Fruit fly (Drosophila melanogaster) whole organism, embryonic: ENCODE results near the gene ec.
"Not testable (repeated sequence)": the region's sequence is repeated elsewhere in the genome, so short reads cannot be mapped to it uniquely, and the experiment has no call there.

Experiments used
- BEAF-32 ChIP-seq: fragments of 200-800 bp; sonication (Bioruptor generic); optimal IDR thresholded peaks from 3 replicates; lab custom pipeline; 2017; ENCODE audit warnings: missing biosample characterization, missing genetic modification characterization, mild to moderate bottlenecking, moderate library complexity, missing genetic modification reagents
- Bgb ChIP-seq: fragments of 200-800 bp; sonication (Bioruptor generic); IDR thresholded peaks from 2 replicates; pipeline ENCODE4 v1.3.6; 2022; ENCODE audit warnings: missing biosample characterization, missing genetic modification characterization; ENCODE audit not compliant: partially characterized antibody
- CG10267 ChIP-seq: fragments of 200-800 bp; sonication (Bioruptor generic); optimal IDR thresholded peaks from 2 replicates; lab custom pipeline; 2018; ENCODE audit warnings: missing biosample characterization, mild to moderate bottlenecking, missing genetic modification characterization, moderate library complexity
- CG1233 ChIP-seq: fragments of 200-800 bp; sonication (Bioruptor generic); optimal IDR thresholded peaks from 4 replicates; lab custom pipeline; 2018; ENCODE audit warnings: missing biosample characterization, mild to moderate bottlenecking, missing genetic modification characterization
- CG13287 ChIP-seq: fragments of 200-800 bp; sonication (Bioruptor generic); IDR thresholded peaks from 2 replicates; pipeline ENCODE4 v1.3.6; 2022; ENCODE audit warnings: missing biosample characterization, missing genetic modification characterization; ENCODE audit not compliant: partially characterized antibody
- CG14860 ChIP-seq: fragments of 200-800 bp; sonication (Bioruptor generic); IDR thresholded peaks from 3 replicates; pipeline ENCODE4 v1.3.6; 2022; ENCODE audit warnings: missing biosample characterization, missing genetic modification characterization; ENCODE audit not compliant: partially characterized antibody
- CG1602 ChIP-seq: fragments of 200-800 bp; sonication (Bioruptor generic); optimal IDR thresholded peaks from 3 replicates; lab custom pipeline; 2016; ENCODE audit warnings: missing biosample characterization, missing genetic modification characterization
- CG16813 ChIP-seq: fragments of 200-800 bp; sonication (Bioruptor generic); IDR thresholded peaks from 3 replicates; pipeline ENCODE4 v1.3.6; 2022; ENCODE audit warnings: missing biosample characterization, missing genetic modification characterization; ENCODE audit not compliant: partially characterized antibody
- CG2129 ChIP-seq: fragments of 200-800 bp; sonication (Bioruptor generic); IDR thresholded peaks from 2 replicates; pipeline ENCODE4 v1.3.6; 2022; ENCODE audit warnings: missing biosample characterization, missing genetic modification characterization; ENCODE audit not compliant: partially characterized antibody
- CG6791 ChIP-seq: fragments of 200-800 bp; sonication (Bioruptor generic); IDR thresholded peaks from 3 replicates; pipeline ENCODE4 v1.3.6; 2022; ENCODE audit warnings: missing biosample characterization, missing genetic modification characterization; ENCODE audit not compliant: partially characterized antibody
- CG7963 ChIP-seq: fragments of 200-800 bp; sonication (Bioruptor generic); IDR thresholded peaks from 3 replicates; pipeline ENCODE4 v1.3.6; 2022; ENCODE audit warnings: missing biosample characterization, missing genetic modification characterization; ENCODE audit not compliant: partially characterized antibody
- Dll ChIP-seq: fragments of 200-800 bp; sonication (Bioruptor generic); IDR thresholded peaks from 4 replicates; pipeline ENCODE4 v1.3.6; 2022; ENCODE audit warnings: missing biosample characterization, missing genetic modification characterization; ENCODE audit not compliant: partially characterized antibody
- Doc3 ChIP-seq: fragments of 200-800 bp; sonication (Bioruptor generic); IDR thresholded peaks from 3 replicates; pipeline ENCODE4 v1.3.6; 2022; ENCODE audit warnings: missing biosample characterization, missing genetic modification characterization; ENCODE audit not compliant: partially characterized antibody
- Dp ChIP-seq: fragments of 200-800 bp; sonication (Bioruptor generic); optimal IDR thresholded peaks from 2 replicates; lab custom pipeline; 2018; ENCODE audit warnings: missing biosample characterization, mild to moderate bottlenecking, missing genetic modification characterization, moderate library complexity
- Dref ChIP-seq: fragments of 200-800 bp; sonication (Bioruptor generic); IDR thresholded peaks from 2 replicates; pipeline ENCODE4 v1.3.6; 2022; ENCODE audit warnings: missing biosample characterization, missing genetic modification characterization
- E2f2 ChIP-seq: fragments of 200-800 bp; sonication (Bioruptor generic); IDR thresholded peaks from 2 replicates; pipeline ENCODE4 v1.3.6; 2022; ENCODE audit warnings: missing biosample characterization, missing genetic modification characterization
- HLH4C ChIP-seq: fragments of 200-800 bp; sonication (Bioruptor generic); IDR thresholded peaks from 3 replicates; pipeline ENCODE4 v1.3.6; 2022; ENCODE audit warnings: missing biosample characterization, missing genetic modification characterization; ENCODE audit not compliant: partially characterized antibody
- Lhr ChIP-seq: fragments of 200-800 bp; sonication (Bioruptor generic); optimal IDR thresholded peaks from 3 replicates; lab custom pipeline; 2017; ENCODE audit warnings: mild to moderate bottlenecking, missing biosample characterization, missing genetic modification reagents, missing genetic modification characterization
- MBD-R2 ChIP-seq: fragments of 200-800 bp; sonication (Bioruptor generic); IDR thresholded peaks from 2 replicates; pipeline ENCODE4 v1.3.6; 2022; ENCODE audit warnings: missing biosample characterization, missing genetic modification characterization
- Med ChIP-seq: fragments of 200-800 bp; sonication (Bioruptor generic); peaks from one replicate; lab custom pipeline; 2016; ENCODE audit warnings: missing biosample characterization, missing genetic modification characterization, mild to moderate bottlenecking, inconsistent platforms, moderate library complexity
- Opbp ChIP-seq: fragments of 200-800 bp; sonication (Bioruptor generic); IDR thresholded peaks from 3 replicates; pipeline ENCODE4 v1.3.6; 2022; ENCODE audit warnings: missing biosample characterization, missing genetic modification characterization; ENCODE audit not compliant: partially characterized antibody
- Scr ChIP-seq: fragments of 200-800 bp; sonication (Bioruptor generic); IDR thresholded peaks from 2 replicates; pipeline ENCODE4 v1.3.6; 2022; ENCODE audit warnings: missing biosample characterization, missing genetic modification characterization; ENCODE audit not compliant: partially characterized antibody
- Sry-δ ChIP-seq: fragments of 200-800 bp; sonication (Bioruptor generic); optimal IDR thresholded peaks from 2 replicates; lab custom pipeline; 2016; ENCODE audit warnings: missing biosample characterization, missing genetic modification characterization
- amos ChIP-seq: fragments of 200-800 bp; sonication (Bioruptor generic); IDR thresholded peaks from 2 replicates; pipeline ENCODE4 v1.3.6; 2022; ENCODE audit warnings: missing biosample characterization, missing genetic modification characterization; ENCODE audit not compliant: partially characterized antibody
- ato ChIP-seq: fragments of 200-800 bp; sonication (Bioruptor generic); IDR thresholded peaks from 2 replicates; pipeline ENCODE4 v1.3.6; 2022; ENCODE audit warnings: missing biosample characterization, missing genetic modification characterization; ENCODE audit not compliant: partially characterized antibody
- bbx ChIP-seq: fragments of 200-800 bp; sonication (Bioruptor generic); IDR thresholded peaks from 2 replicates; pipeline ENCODE4 v1.3.6; 2022; ENCODE audit warnings: missing biosample characterization, missing genetic modification characterization; ENCODE audit not compliant: partially characterized antibody
- chinmo ChIP-seq: fragments of 200-800 bp; sonication (Bioruptor generic); IDR thresholded peaks from 4 replicates; pipeline ENCODE4 v1.3.6; 2022; ENCODE audit warnings: missing biosample characterization, missing genetic modification characterization; ENCODE audit not compliant: partially characterized antibody
- hbn ChIP-seq: fragments of 200-800 bp; sonication (Bioruptor generic); IDR thresholded peaks from 2 replicates; pipeline ENCODE4 v1.3.6; 2022; ENCODE audit warnings: missing biosample characterization, missing genetic modification characterization; ENCODE audit not compliant: partially characterized antibody
- inv ChIP-seq: fragments of 200-800 bp; sonication (Bioruptor generic); IDR thresholded peaks from 2 replicates; pipeline ENCODE4 v1.3.6; 2022; ENCODE audit warnings: missing biosample characterization, missing genetic modification characterization; ENCODE audit not compliant: partially characterized antibody
- mld ChIP-seq: fragments of 200-800 bp; sonication (Bioruptor generic); IDR thresholded peaks from 3 replicates; pipeline ENCODE4 v1.3.6; 2022; ENCODE audit warnings: missing biosample characterization, missing genetic modification characterization; ENCODE audit not compliant: partially characterized antibody
- nerfin-2 ChIP-seq: fragments of 200-800 bp; sonication (Bioruptor generic); IDR thresholded peaks from 2 replicates; pipeline ENCODE4 v1.3.6; 2022; ENCODE audit warnings: missing biosample characterization, missing genetic modification characterization; ENCODE audit not compliant: partially characterized antibody
- onecut ChIP-seq: fragments of 200-800 bp; sonication (Bioruptor generic); IDR thresholded peaks from 2 replicates; pipeline ENCODE4 v1.3.6; 2022; ENCODE audit warnings: missing biosample characterization, missing genetic modification characterization
- pzg ChIP-seq: fragments of 200-800 bp; sonication (Bioruptor generic); optimal IDR thresholded peaks from 3 replicates; lab custom pipeline; 2018; ENCODE audit warnings: missing biosample characterization, mild to moderate bottlenecking, missing genetic modification characterization, moderate library complexity
- sna ChIP-seq: fragments of 200-800 bp; sonication (Bioruptor generic); IDR thresholded peaks from 2 replicates; pipeline ENCODE4 v1.3.6; 2022; ENCODE audit warnings: missing biosample characterization, missing genetic modification characterization; ENCODE audit not compliant: partially characterized antibody
- tna ChIP-seq: fragments of 200-800 bp; sonication (Bioruptor generic); IDR thresholded peaks from 2 replicates; pipeline ENCODE4 v1.3.6; 2022; ENCODE audit warnings: missing biosample characterization, missing genetic modification characterization; ENCODE audit not compliant: partially characterized antibody
- unc-4 ChIP-seq: fragments of 200-800 bp; sonication (Bioruptor generic); IDR thresholded peaks from 2 replicates; pipeline ENCODE4 v1.3.6; 2022; ENCODE audit warnings: missing biosample characterization, missing genetic modification characterization; ENCODE audit not compliant: partially characterized antibody
- vnd ChIP-seq: fragments of 200-800 bp; sonication (Bioruptor generic); IDR thresholded peaks from 3 replicates; pipeline ENCODE4 v1.3.6; 2022; ENCODE audit warnings: missing biosample characterization, missing genetic modification characterization; ENCODE audit not compliant: partially characterized antibody
- zen2 ChIP-seq: fragments of 200-800 bp; sonication (Bioruptor generic); IDR thresholded peaks from 3 replicates; pipeline ENCODE4 v1.3.6; 2022; ENCODE audit warnings: missing biosample characterization, missing genetic modification characterization; ENCODE audit not compliant: partially characterized antibody

Gene ec

DNA sequence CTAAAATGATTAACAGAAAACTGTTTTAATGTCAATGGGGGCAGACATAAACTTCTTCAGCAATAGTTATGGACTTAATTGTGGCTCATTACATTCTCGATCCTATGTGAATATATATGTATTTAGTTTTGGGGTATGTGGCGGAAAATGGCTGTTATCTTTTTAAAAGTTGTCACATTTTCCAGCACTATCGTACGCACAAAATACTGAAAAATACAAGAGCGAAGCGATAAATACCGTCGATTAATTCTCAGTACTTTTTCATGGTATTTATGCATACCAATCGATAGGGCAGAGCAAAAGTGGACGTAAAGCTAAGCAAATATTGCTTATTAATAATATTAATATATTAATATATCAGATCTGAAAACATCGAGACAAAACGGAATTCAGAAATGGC is 21.7 kb upstream of the ec start, which contains the start of gene HIP-R (continued):
- peak; percentile 73 for TF ChIP-seq bbx
- peak; percentile 18 for TF ChIP-seq Dp (GFP tag; lab: Kevin White, UChicago)
- peak; percentile 76 for TF ChIP-seq Dll (GFP tag; lab: Robert Waterston, UW)
- TF ChIP-seq CG7963 (GFP tag; lab: Robert Waterston, UW), result peak; percentile 46; the same call in 1 of the 3 replicates
- peak; percentile 68 for TF ChIP-seq CG16813 (GFP tag; lab: Robert Waterston, UW)
- TF ChIP-seq Bgb (GFP tag; lab: Robert Waterston, UW), result peak; percentile 77
- TF ChIP-seq CG13287 (GFP tag; lab: Robert Waterston, UW), result peak; percentile 78
- TF ChIP-seq CG2129 (GFP tag; lab: Robert Waterston, UW), result peak; percentile 37; the same call in 1 of the 2 replicates
- TF ChIP-seq ato (GFP tag; lab: Robert Waterston, UW), result peak; percentile 27; the same call in 1 of the 2 replicates
- TF ChIP-seq MBD-R2 (GFP tag; lab: Robert Waterston, UW), result peak; percentile 45; the same call in 1 of the 2 replicates
- peak; percentile 47; the same call in 1 of the 3 replicates for TF ChIP-seq vnd (GFP tag; lab: Robert Waterston, UW)
- TF ChIP-seq CG6791, result peak; percentile 67
- TF ChIP-seq unc-4 (GFP tag; lab: Robert Waterston, UW), result peak; percentile 72
- peak; percentile 18 for TF ChIP-seq Med
- TF ChIP-seq HLH4C (GFP tag; lab: Robert Waterston, UW), result peak; percentile 67
- peak; percentile 17 for TF ChIP-seq tna (GFP tag; lab: Robert Waterston, UW)
- TF ChIP-seq sna (GFP tag; lab: Robert Waterston, UW), result peak; percentile 29; the same call in 1 of the 2 replicates
- peak; percentile 3 for TF ChIP-seq Sry-δ (GFP tag; lab: Kevin White, UChicago)
- TF ChIP-seq pzg (GFP tag; lab: Kevin White, UChicago), result peak; percentile 6
- TF ChIP-seq zen2 (GFP tag; lab: Robert Waterston, UW), result peak; percentile 38; the same call in 2 of the 3 replicates
- TF ChIP-seq Opbp (GFP tag; lab: Robert Waterston, UW), result peak; percentile 80; the same call in 2 of the 3 replicates
- peak; percentile 62 for TF ChIP-seq hbn (GFP tag; lab: Robert Waterston, UW)
- TF ChIP-seq CG14860 (GFP tag; lab: Robert Waterston, UW), result peak; percentile 57; the same call in 2 of the 3 replicates
- peak; percentile 43 for TF ChIP-seq BEAF-32
- 0 out of 3 replicates have a peak, but pooled peaks have one; percentile 7 for TF ChIP-seq mld

- not testable (repeated sequence) for TF ChIP-seq CG1233 (GFP tag; lab: Kevin White, UChicago); CG1602 (GFP tag; lab: Kevin White, UChicago); Lhr
- TF ChIP-seq, all 482 proteins: peak for 0; not testable (repeated sequence) for 482
Measured at dm6 chrX:3792923-3793322, 18.6 kb upstream of the ec start, which contains the start of gene Crg-1. Gene Crg-1 (plus strand): TSS chrX:3793223.

dm6 chrX:3798919-3799318 is 12.6 kb upstream of the ec start, which contains the start of gene HIP:
Gene HIP (plus strand): TSS chrX:3799150.
- TF ChIP-seq Sry-δ (GFP tag; lab: Kevin White, UChicago), result peak; percentile 49
- TF ChIP-seq inv (GFP tag; lab: Robert Waterston, UW), result peak; percentile 58
- TF ChIP-seq Dll (GFP tag; lab: Robert Waterston, UW), result peak; percentile 75
- peak; percentile 51; the same call in 1 of the 3 replicates for TF ChIP-seq CG7963 (GFP tag; lab: Robert Waterston, UW)
- TF ChIP-seq pzg (GFP tag; lab: Kevin White, UChicago), result peak; percentile 51
- TF ChIP-seq unc-4 (GFP tag; lab: Robert Waterston, UW), result peak; percentile 77
- TF ChIP-seq sna (GFP tag; lab: Robert Waterston, UW), result peak; percentile 65
- peak; percentile 60; the same call in 2 of the 3 replicates for TF ChIP-seq Doc3 (GFP tag; lab: Robert Waterston, UW)
- TF ChIP-seq nerfin-2 (GFP tag; lab: Robert Waterston, UW), result peak; percentile 65
- TF ChIP-seq E2f2 (GFP tag; lab: Robert Waterston, UW), result peak; percentile 79
- TF ChIP-seq CG6791, result peak; percentile 73
- peak; percentile 68 for TF ChIP-seq HLH4C (GFP tag; lab: Robert Waterston, UW)
- TF ChIP-seq chinmo (GFP tag; lab: Robert Waterston, UW), result 0 out of 4 replicates have a peak, but pooled peaks have one; percentile 56
- peak; percentile 55 for TF ChIP-seq Dref (GFP tag; lab: Robert Waterston, UW)
- TF ChIP-seq Dp (GFP tag; lab: Kevin White, UChicago), result peak; percentile 54
- TF ChIP-seq onecut (GFP tag; lab: Robert Waterston, UW), result 0 out of 2 replicates have a peak, but pooled peaks have one; percentile 13
- TF ChIP-seq Scr (GFP tag; lab: Robert Waterston, UW), result peak; percentile 79
- TF ChIP-seq CG13287 (GFP tag; lab: Robert Waterston, UW), result peak; percentile 84
- TF ChIP-seq hbn (GFP tag; lab: Robert Waterston, UW), result peak; percentile 53
- TF ChIP-seq Bgb (GFP tag; lab: Robert Waterston, UW), result peak; percentile 81
- peak; percentile 7 for TF ChIP-seq CG10267
- peak; percentile 71 for TF ChIP-seq bbx
- TF ChIP-seq amos, result peak; percentile 75
- TF ChIP-seq CG2129 (GFP tag; lab: Robert Waterston, UW), result peak; percentile 57
